Worm (Caenorhabditis elegans) whole organism, young adult: Measurements from ENCODE around the gene Y58A7A.3.

Experiments used
- C06A6.2 ChIP-seq: fragments of 200-800 bp; sonication (Bioruptor generic); conservative IDR thresholded peaks from 2 replicates; pipeline ENCODE4 v1.3.6; 2022; ENCODE audit warnings: missing genetic modification characterization, missing compliant biosample characterization
- C17E4.6 ChIP-seq: fragments of 200-800 bp; sonication (Bioruptor generic); IDR thresholded peaks from 2 replicates; pipeline ENCODE4 v1.3.6; 2022; ENCODE audit warnings: missing genetic modification reagents, missing genetic modification characterization, missing compliant biosample characterization
- F33H1.4 ChIP-seq: fragments of 200-800 bp; sonication (Bioruptor generic); IDR thresholded peaks from 2 replicates; pipeline ENCODE4 v1.3.6; 2022; ENCODE audit warnings: missing genetic modification reagents, missing genetic modification characterization, missing compliant biosample characterization
- F39B2.1 ChIP-seq: fragments of 200-800 bp; sonication (Bioruptor generic); IDR thresholded peaks from 2 replicates; pipeline ENCODE4 v1.3.6; 2022; ENCODE audit warnings: missing genetic modification reagents, missing genetic modification characterization, missing compliant biosample characterization
- T07F8.4 ChIP-seq: sonication (generic microtip); optimal IDR thresholded peaks from 2 replicates; lab custom pipeline; 2016; ENCODE audit warnings: mild to moderate bottlenecking, missing genetic modification characterization, moderate library complexity, missing compliant biosample characterization
- Y79H2A.3 ChIP-seq: fragments of 200-800 bp; sonication (Bioruptor generic); conservative IDR thresholded peaks from 2 replicates; pipeline ENCODE4 v1.3.6; 2022; ENCODE audit warnings: missing genetic modification reagents, missing genetic modification characterization, missing compliant biosample characterization
- ZK185.1 ChIP-seq: sonication (generic microtip); optimal IDR thresholded peaks from 2 replicates; lab custom pipeline; 2016; ENCODE audit warnings: mild to moderate bottlenecking, missing genetic modification characterization, missing compliant biosample characterization; ENCODE audit not compliant: poor library complexity, severe bottlenecking
- aptf-2 ChIP-seq: fragments of 200-800 bp; sonication (Bioruptor generic); conservative IDR thresholded peaks from 2 replicates; pipeline ENCODE4 v1.3.6; 2022; ENCODE audit warnings: missing genetic modification reagents, missing genetic modification characterization, missing compliant biosample characterization
- athp-1 ChIP-seq: sonication (generic microtip); optimal IDR thresholded peaks from 2 replicates; lab custom pipeline; 2017; ENCODE audit warnings: mild to moderate bottlenecking, missing genetic modification characterization, missing compliant biosample characterization
- attf-3 ChIP-seq: fragments of 200-800 bp; sonication (Bioruptor generic); conservative IDR thresholded peaks from 2 replicates; pipeline ENCODE4 v1.3.6; 2022; ENCODE audit warnings: missing genetic modification reagents, missing genetic modification characterization, missing compliant biosample characterization
- attf-6 ChIP-seq: fragments of 200-800 bp; sonication (Bioruptor generic); IDR thresholded peaks from 2 replicates; pipeline ENCODE4 v1.3.6; 2022; ENCODE audit warnings: missing genetic modification reagents, missing genetic modification characterization, missing compliant biosample characterization
- cebp-1 ChIP-seq, 2 experiments: fragments of 200-800 bp in 1 of 2; sonication (Bioruptor generic) in 1 of 2; sonication (generic microtip) in 1 of 2; IDR thresholded peaks in 1 of 2; optimal IDR thresholded peaks in 1 of 2; 2 replicates each; pipeline versions ENCODE4 v1.3.6 to Lab custom; 2017 to 2022; ENCODE audit warnings: missing compliant biosample characterization in 2 of 2, missing genetic modification characterization in 2 of 2, mild to moderate bottlenecking in 1 of 2, missing genetic modification reagents in 1 of 2, moderate library complexity in 1 of 2
- ceh-79 ChIP-seq: sonication (generic microtip); optimal IDR thresholded peaks from 2 replicates; lab custom pipeline; 2017; ENCODE audit warnings: mild to moderate bottlenecking, missing genetic modification characterization, missing compliant biosample characterization
- chd-7 ChIP-seq: sonication (generic microtip); optimal IDR thresholded peaks from 2 replicates; lab custom pipeline; 2016; ENCODE audit warnings: mild to moderate bottlenecking, missing genetic modification characterization, moderate library complexity, missing compliant biosample characterization
- egrh-3 ChIP-seq: fragments of 200-800 bp; sonication (Bioruptor generic); IDR thresholded peaks from 2 replicates; pipeline ENCODE4 v1.3.6; 2022; ENCODE audit warnings: missing genetic modification reagents, missing genetic modification characterization, missing compliant biosample characterization
- ekl-4 ChIP-seq: fragments of 200-800 bp; sonication (Bioruptor generic); IDR thresholded peaks from 2 replicates; pipeline ENCODE4 v1.3.6; 2022; ENCODE audit warnings: missing genetic modification reagents, missing genetic modification characterization, missing compliant biosample characterization
- hlh-12 ChIP-seq: sonication (generic microtip); optimal IDR thresholded peaks from 2 replicates; lab custom pipeline; 2016; ENCODE audit warnings: missing genetic modification characterization, missing compliant biosample characterization
- let-526 ChIP-seq: fragments of 200-800 bp; sonication (Bioruptor generic); IDR thresholded peaks from 2 replicates; pipeline ENCODE4 v1.3.6; 2022; ENCODE audit warnings: missing genetic modification reagents, missing genetic modification characterization, missing compliant biosample characterization
- let-607 ChIP-seq, 2 experiments: fragments of 200-800 bp in 1 of 2; sonication (Bioruptor generic) in 1 of 2; sonication (generic microtip) in 1 of 2; optimal IDR thresholded peaks; 2 replicates each; lab custom pipeline; 2016 to 2018; ENCODE audit warnings: mild to moderate bottlenecking in 2 of 2, missing compliant biosample characterization in 2 of 2, missing genetic modification characterization in 2 of 2, moderate library complexity in 2 of 2, missing genotype in 1 of 2
- lin-26 ChIP-seq: fragments of 200-800 bp; sonication (Bioruptor generic); IDR thresholded peaks from 2 replicates; pipeline ENCODE4 v1.3.6; 2022; ENCODE audit warnings: missing genetic modification reagents, missing genetic modification characterization, missing compliant biosample characterization
- lin-40 ChIP-seq: sonication (generic microtip); optimal IDR thresholded peaks from 2 replicates; lab custom pipeline; 2016; ENCODE audit warnings: missing genetic modification characterization, mild to moderate bottlenecking, missing compliant biosample characterization, missing genotype, missing genetic modification reagents
- lir-1 ChIP-seq: fragments of 200-800 bp; sonication (Bioruptor generic); conservative IDR thresholded peaks from 2 replicates; pipeline ENCODE4 v1.3.6; 2022; ENCODE audit warnings: missing genetic modification reagents, missing genetic modification characterization, missing compliant biosample characterization
- madf-8 ChIP-seq: fragments of 200-800 bp; sonication (Bioruptor generic); conservative IDR thresholded peaks from 2 replicates; pipeline ENCODE4 v1.3.6; 2022; ENCODE audit warnings: missing genetic modification reagents, missing genetic modification characterization, missing compliant biosample characterization
- mes-4 ChIP-seq: sonication (generic microtip); optimal IDR thresholded peaks from 2 replicates; lab custom pipeline; 2016; ENCODE audit warnings: missing genotype, missing genetic modification characterization, missing compliant biosample characterization
- nhr-120 ChIP-seq: fragments of 200-800 bp; sonication (Bioruptor generic); IDR thresholded peaks from 2 replicates; pipeline ENCODE4 v1.3.6; 2022; ENCODE audit warnings: missing genetic modification characterization, missing compliant biosample characterization
- nhr-27 ChIP-seq: fragments of 200-800 bp; sonication (Bioruptor generic); optimal IDR thresholded peaks from 2 replicates; lab custom pipeline; 2018; ENCODE audit warnings: mild to moderate bottlenecking, missing genetic modification characterization, moderate library complexity, missing compliant biosample characterization
- nhr-90 ChIP-seq: sonication (generic microtip); optimal IDR thresholded peaks from 2 replicates; lab custom pipeline; 2016; ENCODE audit warnings: missing genotype, mild to moderate bottlenecking, missing genetic modification characterization, missing compliant biosample characterization
- pbrm-1 ChIP-seq: fragments of 200-800 bp; sonication (Bioruptor generic); IDR thresholded peaks from 2 replicates; pipeline ENCODE4 v1.3.6; 2022; ENCODE audit warnings: missing genetic modification reagents, missing genetic modification characterization, missing compliant biosample characterization
- rec-8 ChIP-seq, 2 experiments: sonication (generic microtip); optimal IDR thresholded peaks; 2 replicates each; lab custom pipeline; 2016; ENCODE audit warnings: mild to moderate bottlenecking in 2 of 2, missing genetic modification characterization in 2 of 2, missing genetic modification reagents in 2 of 2, missing genotype in 2 of 2, missing biosample characterization in 1 of 2, missing compliant biosample characterization in 1 of 2, moderate library complexity in 1 of 2
- rpc-1 ChIP-seq, 2 experiments: fragments of 150-350 bp in 1 of 2; sonication (generic microtip) in 1 of 2; optimal IDR thresholded peaks; 2 replicates each; lab custom pipeline; 2014 to 2018; ENCODE audit warnings: missing biosample characterization in 1 of 2, missing genetic modification characterization in 1 of 2, missing genetic modification reagents in 1 of 2, missing genotype in 1 of 2
- sdz-38 ChIP-seq: sonication (generic microtip); optimal IDR thresholded peaks from 2 replicates; lab custom pipeline; 2016; ENCODE audit warnings: missing genotype, missing genetic modification characterization, missing compliant biosample characterization
- snpc-1.3 ChIP-seq: sonication (generic microtip); optimal IDR thresholded peaks from 2 replicates; lab custom pipeline; 2017; ENCODE audit warnings: missing genetic modification characterization, mild to moderate bottlenecking, missing compliant biosample characterization, antibody characterized with exemption, moderate library complexity, missing genotype, missing genetic modification reagents; ENCODE audit not compliant: insufficient read depth
- snpc-3.4 ChIP-seq: sonication (generic microtip); optimal IDR thresholded peaks from 2 replicates; lab custom pipeline; 2017; ENCODE audit warnings: missing genetic modification characterization, mild to moderate bottlenecking, missing compliant biosample characterization, antibody characterized with exemption, moderate library complexity, missing genotype, missing genetic modification reagents
- tlf-1 ChIP-seq: fragments of 200-800 bp; sonication (Bioruptor generic); optimal IDR thresholded peaks from 2 replicates; lab custom pipeline; 2018; ENCODE audit warnings: mild to moderate bottlenecking, missing genetic modification characterization, missing compliant biosample characterization
- unc-130 ChIP-seq: sonication (generic microtip); optimal IDR thresholded peaks from 2 replicates; lab custom pipeline; 2016; ENCODE audit warnings: missing genetic modification reagents, missing genetic modification characterization, missing compliant biosample characterization
- zim-3 ChIP-seq: sonication (generic microtip); optimal IDR thresholded peaks from 2 replicates; lab custom pipeline; 2017; ENCODE audit warnings: mild to moderate bottlenecking, missing genetic modification characterization, moderate library complexity, missing compliant biosample characterization

Y58A7A.3 gene

DNA sequence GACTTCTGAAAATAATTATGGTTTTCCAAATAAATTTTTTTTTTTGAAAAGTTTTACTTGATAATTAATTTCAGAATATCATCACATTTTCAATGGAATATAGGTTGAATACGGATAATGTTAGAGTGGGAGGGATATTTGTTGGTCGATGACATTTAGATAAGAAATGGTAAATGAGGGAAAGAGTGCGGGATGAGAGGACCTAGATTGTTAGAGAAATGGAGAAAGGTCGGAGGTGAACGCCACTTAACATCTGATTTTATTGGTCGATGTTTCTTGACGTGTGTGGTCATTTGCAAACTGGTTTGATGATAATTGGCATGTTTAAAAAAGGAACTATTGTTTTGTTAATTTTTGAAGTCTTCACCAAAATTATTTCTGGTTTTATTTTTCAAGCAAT, 42.3 kb downstream of the Y58A7A.3 start:
- TF ChIP-seq T07F8.4 (tag; lab: Kevin White, UChicago) (no peak), C06A6.2 (GFP tag; lab: Robert Waterston, UW) (no peak), attf-6 (GFP tag; lab: Robert Waterston, UW) (no peak), pbrm-1 (no peak), C17E4.6 (GFP tag; lab: Robert Waterston, UW) (no peak), F33H1.4 (GFP tag; lab: Robert Waterston, UW) (no peak), nhr-90 (tag; lab: Kevin White, UChicago) (no peak), snpc-3.4 (tag; lab: Kevin White, UChicago) (no peak), nhr-120 (GFP tag; lab: Robert Waterston, UW) (no peak), unc-130 (no peak), athp-1 (tag; lab: Kevin White, UChicago) (no peak), F39B2.1 (GFP tag; lab: Robert Waterston, UW) (no peak), sdz-38 (tag; lab: Kevin White, UChicago) (no peak), let-607 (tag; optimal IDR thresholded peaks at IDR 0.05; lab: Kevin White, UChicago) (no peak), Y79H2A.3 (GFP tag; lab: Robert Waterston, UW) (no peak), ceh-79 (no peak), madf-8 (GFP tag; lab: Robert Waterston, UW) (no peak), lir-1 (GFP tag; lab: Robert Waterston, UW) (no peak)

DNA sequence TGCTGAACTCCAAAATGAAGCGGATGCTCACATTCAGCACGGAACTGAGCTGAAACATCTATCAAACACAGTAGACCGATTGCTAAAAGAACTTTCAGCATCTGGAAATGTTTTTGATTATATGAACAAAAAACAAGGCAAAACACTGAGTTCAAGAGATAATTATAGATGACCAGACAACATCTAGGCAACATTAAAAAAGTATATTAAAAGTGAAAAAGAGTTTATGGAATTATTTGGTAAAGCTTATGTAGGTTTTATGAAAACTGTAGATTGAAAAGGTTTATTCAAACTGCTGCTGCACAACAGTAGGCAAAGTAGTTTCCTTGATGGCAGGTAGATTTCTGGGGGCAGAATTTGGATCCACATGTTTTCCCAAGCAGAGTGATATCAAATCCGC, 44.3 kb downstream of the Y58A7A.3 start, which contains the start of gene K11D12.7:
Gene K11D12.7, minus strand, starts transcription at position 101 of the 400 bp plus-strand sequence.
- no peak for TF ChIP-seq chd-7 (tag; lab: Kevin White, UChicago)
- no peak for TF ChIP-seq egrh-3 (GFP tag; lab: Robert Waterston, UW)
- no peak for TF ChIP-seq nhr-27 (tag; lab: Kevin White, UChicago)
- no peak for TF ChIP-seq cebp-1 (GFP tag; IDR thresholded peaks at IDR 0.05; lab: Robert Waterston, UW)
- no peak for TF ChIP-seq cebp-1 (tag; optimal IDR thresholded peaks at IDR 0.05; lab: Kevin White, UChicago)
- no peak for TF ChIP-seq let-526 (GFP tag; lab: Robert Waterston, UW)
- TF ChIP-seq aptf-2 (GFP tag; lab: Robert Waterston, UW), result no peak
- no peak for TF ChIP-seq lin-26 (GFP tag; lab: Robert Waterston, UW)
- TF ChIP-seq attf-3 (GFP tag; lab: Robert Waterston, UW), result no peak
- TF ChIP-seq tlf-1 (GFP tag; lab: Kevin White, UChicago), result no peak
- TF ChIP-seq hlh-12, result no peak
- no peak for TF ChIP-seq snpc-1.3 (tag; lab: Kevin White, UChicago)
- TF ChIP-seq T07F8.4 (tag; lab: Kevin White, UChicago), result no peak
- no peak for TF ChIP-seq ekl-4
- no peak for TF ChIP-seq rec-8 (tag; optimal IDR thresholded peaks at IDR 0.05; lab: Kevin White, UChicago)
- no peak for TF ChIP-seq zim-3
- no peak for TF ChIP-seq mes-4 (tag; lab: Kevin White, UChicago)
- TF ChIP-seq lin-40 (tag; lab: Kevin White, UChicago), result no peak
- TF ChIP-seq ZK185.1 (tag; lab: Kevin White, UChicago), result no peak
- no peak for TF ChIP-seq rpc-1 (optimal IDR thresholded peaks at IDR 0.05; lab: Kevin White, UChicago)
- TF ChIP-seq rpc-1 (tag; optimal IDR thresholded peaks at IDR 0.05; lab: Kevin White, UChicago), result no peak
